Fruit fly (Drosophila melanogaster) whole organism, embryonic: Measurements from ENCODE around the gene Rpn1.

Experiments
- Abd-B ChIP-seq: fragments of 200-800 bp; sonication (Bioruptor generic); optimal IDR thresholded peaks from 2 replicates; lab custom pipeline; 2018; ENCODE audit warnings: missing biosample characterization, mild to moderate bottlenecking, missing genetic modification characterization, moderate library complexity
- Asciz ChIP-seq: fragments of 200-800 bp; sonication (Bioruptor generic); optimal IDR thresholded peaks from 2 replicates; lab custom pipeline; 2017; ENCODE audit warnings: missing biosample characterization, mild to moderate bottlenecking, missing genetic modification characterization, missing genetic modification reagents
- CG10979 ChIP-seq: fragments of 200-800 bp; sonication (Bioruptor generic); optimal IDR thresholded peaks from 2 replicates; lab custom pipeline; 2018; ENCODE audit warnings: missing biosample characterization, mild to moderate bottlenecking, missing genetic modification characterization, moderate library complexity
- CG11247 ChIP-seq: fragments of 200-800 bp; sonication (Bioruptor generic); IDR thresholded peaks from 2 replicates; pipeline ENCODE4 v1.3.6; 2022; ENCODE audit warnings: missing biosample characterization, missing genetic modification characterization
- CG11695 ChIP-seq: fragments of 200-800 bp; sonication (Bioruptor generic); IDR thresholded peaks from 3 replicates; pipeline ENCODE4 v1.3.6; 2022; ENCODE audit warnings: missing biosample characterization, missing genetic modification characterization
- CG18476 ChIP-seq: fragments of 200-800 bp; sonication (Bioruptor generic); optimal IDR thresholded peaks from 2 replicates; lab custom pipeline; 2016; ENCODE audit warnings: missing biosample characterization, mild to moderate bottlenecking, missing genetic modification characterization
- CG2875 ChIP-seq: fragments of 200-800 bp; sonication (Bioruptor generic); optimal IDR thresholded peaks from 2 replicates; lab custom pipeline; 2017; ENCODE audit warnings: missing biosample characterization, mild to moderate bottlenecking, missing genetic modification characterization, missing genetic modification reagents
- CG32767 ChIP-seq: fragments of 200-800 bp; sonication (Bioruptor generic); IDR thresholded peaks from 2 replicates; pipeline ENCODE4 v1.3.6; 2022; ENCODE audit warnings: missing biosample characterization, missing genetic modification characterization
- CG4282 ChIP-seq: fragments of 200-800 bp; sonication (Bioruptor generic); optimal IDR thresholded peaks from 2 replicates; lab custom pipeline; 2016; ENCODE audit warnings: missing biosample characterization, missing genetic modification characterization
- CG4360 ChIP-seq: fragments of 200-800 bp; sonication (Bioruptor generic); IDR thresholded peaks from 2 replicates; pipeline ENCODE4 v1.3.6; 2022; ENCODE audit warnings: missing biosample characterization, missing genetic modification characterization
- CG4424 ChIP-seq: fragments of 200-800 bp; sonication (Bioruptor generic); optimal IDR thresholded peaks from 3 replicates; lab custom pipeline; 2016; ENCODE audit warnings: missing biosample characterization, missing genetic modification characterization
- CG6175 ChIP-seq: fragments of 200-800 bp; sonication (Bioruptor generic); IDR thresholded peaks from 3 replicates; pipeline ENCODE4 v1.3.6; 2022; ENCODE audit warnings: missing biosample characterization, missing genetic modification characterization
- CG6683 ChIP-seq: fragments of 200-800 bp; sonication (Bioruptor generic); optimal IDR thresholded peaks from 2 replicates; lab custom pipeline; 2017; ENCODE audit warnings: missing biosample characterization, mild to moderate bottlenecking, missing genetic modification characterization, missing genetic modification reagents
- CG6791 ChIP-seq: fragments of 200-800 bp; sonication (Bioruptor generic); IDR thresholded peaks from 3 replicates; pipeline ENCODE4 v1.3.6; 2022; ENCODE audit warnings: missing biosample characterization, missing genetic modification characterization; ENCODE audit not compliant: partially characterized antibody
- CG7786 ChIP-seq: fragments of 200-800 bp; sonication (Bioruptor generic); optimal IDR thresholded peaks from 2 replicates; lab custom pipeline; 2016; ENCODE audit warnings: missing biosample characterization, missing genetic modification characterization
- CG8089 ChIP-seq: fragments of 200-800 bp; sonication (Bioruptor generic); optimal IDR thresholded peaks from 3 replicates; lab custom pipeline; 2016; ENCODE audit warnings: missing biosample characterization, missing genetic modification characterization
- CG9215 ChIP-seq: fragments of 200-800 bp; sonication (Bioruptor generic); IDR thresholded peaks from 2 replicates; pipeline ENCODE4 v1.3.6; 2022; ENCODE audit warnings: missing biosample characterization, missing genetic modification characterization
- D19A ChIP-seq: fragments of 200-800 bp; optimal IDR thresholded peaks from 3 replicates; lab custom pipeline; 2019; ENCODE audit warnings: missing biosample characterization, mild to moderate bottlenecking, missing genetic modification characterization, moderate library complexity
- Dfd ChIP-seq, 2 experiments: fragments of >200 bp; optimal IDR thresholded peaks; 2 replicates each; lab custom pipeline; 2017; ENCODE audit warnings: missing biosample characterization in 2 of 2, missing genetic modification characterization in 2 of 2
- Dll ChIP-seq: fragments of 200-800 bp; sonication (Bioruptor generic); IDR thresholded peaks from 4 replicates; pipeline ENCODE4 v1.3.6; 2022; ENCODE audit warnings: missing biosample characterization, missing genetic modification characterization; ENCODE audit not compliant: partially characterized antibody
- GATAe ChIP-seq: fragments of 200-800 bp; sonication (Bioruptor generic); conservative IDR thresholded peaks from 2 replicates; pipeline ENCODE4 v1.3.6; 2022; ENCODE audit warnings: missing biosample characterization, missing genetic modification characterization
- Gsc ChIP-seq: fragments of 200-800 bp; sonication (Bioruptor generic); IDR thresholded peaks from 2 replicates; pipeline ENCODE4 v1.3.6; 2022; ENCODE audit warnings: missing biosample characterization, missing genetic modification characterization
- Max ChIP-seq: fragments of 200-800 bp; sonication (Bioruptor generic); optimal IDR thresholded peaks from 2 replicates; lab custom pipeline; 2016; ENCODE audit warnings: missing biosample characterization, mild to moderate bottlenecking, missing genetic modification characterization
- Meics ChIP-seq: fragments of 200-800 bp; sonication (Bioruptor generic); optimal IDR thresholded peaks from 2 replicates; lab custom pipeline; 2017; ENCODE audit warnings: missing biosample characterization, mild to moderate bottlenecking, missing genetic modification characterization
- NK7.1 ChIP-seq: fragments of 200-800 bp; sonication (Bioruptor generic); optimal IDR thresholded peaks from 3 replicates; lab custom pipeline; 2016; ENCODE audit warnings: missing biosample characterization, missing genetic modification characterization
- Nf-YA ChIP-seq: fragments of 200-800 bp; sonication (Bioruptor generic); IDR thresholded peaks from 2 replicates; pipeline ENCODE4 v1.3.6; 2022; ENCODE audit warnings: missing biosample characterization, missing genetic modification characterization
- Tbp ChIP-seq: fragments of >200 bp; optimal IDR thresholded peaks from 2 replicates; lab custom pipeline; 2018; ENCODE audit warnings: missing biosample characterization, missing genetic modification characterization
- bsh ChIP-seq, 2 experiments: fragments of 200-800 bp; sonication (Bioruptor generic); optimal IDR thresholded peaks; 2 replicates each; lab custom pipeline; 2017 to 2018; ENCODE audit warnings: mild to moderate bottlenecking in 2 of 2, missing biosample characterization in 2 of 2, missing genetic modification characterization in 2 of 2, moderate library complexity in 1 of 2
- btn ChIP-seq: fragments of 200-800 bp; sonication (Bioruptor generic); optimal IDR thresholded peaks from 2 replicates; lab custom pipeline; 2016; ENCODE audit warnings: missing biosample characterization, missing genetic modification characterization
- chinmo ChIP-seq: fragments of 200-800 bp; sonication (Bioruptor generic); IDR thresholded peaks from 4 replicates; pipeline ENCODE4 v1.3.6; 2022; ENCODE audit warnings: missing biosample characterization, missing genetic modification characterization; ENCODE audit not compliant: partially characterized antibody
- crp ChIP-seq, 2 experiments: fragments of 200-800 bp; sonication (Bioruptor generic); optimal IDR thresholded peaks; 2 replicates in 1 of 2; 3 replicates in 1 of 2; lab custom pipeline; 2017; ENCODE audit warnings: missing biosample characterization in 2 of 2, missing genetic modification characterization in 2 of 2, mild to moderate bottlenecking in 1 of 2, moderate library complexity in 1 of 2
- da ChIP-seq: fragments of 200-800 bp; sonication (Bioruptor generic); optimal IDR thresholded peaks from 2 replicates; lab custom pipeline; 2016; ENCODE audit warnings: missing biosample characterization, missing genetic modification characterization
- dimm ChIP-seq: fragments of 200-800 bp; sonication (Bioruptor generic); IDR thresholded peaks from 2 replicates; pipeline ENCODE4 v1.3.6; 2022; ENCODE audit warnings: missing biosample characterization, missing genetic modification characterization
- emc ChIP-seq: fragments of 200-800 bp; sonication (Bioruptor generic); optimal IDR thresholded peaks from 2 replicates; lab custom pipeline; 2016; ENCODE audit warnings: missing biosample characterization, missing genetic modification characterization
- ewg ChIP-seq: fragments of 200-800 bp; sonication (Bioruptor generic); optimal IDR thresholded peaks from 3 replicates; lab custom pipeline; 2017; ENCODE audit warnings: mild to moderate bottlenecking, missing biosample characterization, missing genetic modification reagents, missing genetic modification characterization
- exex ChIP-seq: fragments of 200-800 bp; sonication (Bioruptor generic); optimal IDR thresholded peaks from 4 replicates; lab custom pipeline; 2018; ENCODE audit warnings: missing biosample characterization, mild to moderate bottlenecking, missing genetic modification characterization, moderate library complexity
- kay ChIP-seq: fragments of 200-800 bp; sonication (Bioruptor generic); optimal IDR thresholded peaks from 2 replicates; lab custom pipeline; 2016; ENCODE audit warnings: missing biosample characterization, missing genetic modification characterization
- kni ChIP-seq: fragments of 200-800 bp; sonication (Bioruptor generic); optimal IDR thresholded peaks from 3 replicates; lab custom pipeline; 2017; ENCODE audit warnings: mild to moderate bottlenecking, missing biosample characterization, missing genetic modification reagents, missing genetic modification characterization
- knrl ChIP-seq: fragments of 200-800 bp; sonication (Bioruptor generic); IDR thresholded peaks from 3 replicates; pipeline ENCODE4 v1.3.6; 2022; ENCODE audit warnings: missing biosample characterization, missing genetic modification characterization; ENCODE audit not compliant: partially characterized antibody
- mirr ChIP-seq: fragments of 200-800 bp; sonication (Bioruptor generic); optimal IDR thresholded peaks from 3 replicates; lab custom pipeline; 2018; ENCODE audit warnings: missing biosample characterization, mild to moderate bottlenecking, missing genetic modification characterization
- org-1 ChIP-seq: fragments of 200-800 bp; sonication (Bioruptor generic); optimal IDR thresholded peaks from 2 replicates; lab custom pipeline; 2017; ENCODE audit warnings: missing biosample characterization, missing genetic modification characterization
- pros ChIP-seq: fragments of 200-800 bp; sonication (Bioruptor generic); optimal IDR thresholded peaks from 3 replicates; lab custom pipeline; 2019; ENCODE audit warnings: missing biosample characterization, mild to moderate bottlenecking, missing genetic modification characterization, moderate library complexity
- pum ChIP-seq: fragments of 200-800 bp; sonication (Bioruptor generic); optimal IDR thresholded peaks from 2 replicates; lab custom pipeline; 2016; ENCODE audit warnings: missing biosample characterization, missing genetic modification characterization
- pzg ChIP-seq: fragments of 200-800 bp; sonication (Bioruptor generic); optimal IDR thresholded peaks from 3 replicates; lab custom pipeline; 2018; ENCODE audit warnings: missing biosample characterization, mild to moderate bottlenecking, missing genetic modification characterization, moderate library complexity
- sim ChIP-seq: fragments of 200-800 bp; sonication (Bioruptor generic); IDR thresholded peaks from 2 replicates; pipeline ENCODE4 v1.3.6; 2022; ENCODE audit warnings: missing biosample characterization, missing genetic modification characterization
- stwl ChIP-seq: fragments of 200-800 bp; sonication (Bioruptor generic); optimal IDR thresholded peaks from 3 replicates; lab custom pipeline; 2018; ENCODE audit warnings: missing biosample characterization, mild to moderate bottlenecking, missing genetic modification characterization, moderate library complexity
- sug ChIP-seq: fragments of 200-800 bp; optimal IDR thresholded peaks from 2 replicates; lab custom pipeline; 2019; ENCODE audit warnings: missing biosample characterization, mild to moderate bottlenecking, missing genetic modification characterization, moderate library complexity
- tna ChIP-seq: fragments of 200-800 bp; sonication (Bioruptor generic); IDR thresholded peaks from 2 replicates; pipeline ENCODE4 v1.3.6; 2022; ENCODE audit warnings: missing biosample characterization, missing genetic modification characterization; ENCODE audit not compliant: partially characterized antibody
- unpg ChIP-seq: fragments of 200-800 bp; sonication (Bioruptor generic); optimal IDR thresholded peaks from 3 replicates; lab custom pipeline; 2018; ENCODE audit warnings: missing biosample characterization, mild to moderate bottlenecking, missing genetic modification characterization, moderate library complexity
- yki ChIP-seq: fragments of >200 bp; optimal IDR thresholded peaks from 3 replicates; lab custom pipeline; 2018

Rpn1 gene

dm6 chr3L:19928435-19929011 is 13.7 kb downstream of the Rpn1 start, which contains the start of the genes CG8004 and RhoGDI (continued):
- no peak for TF ChIP-seq org-1 (GFP tag; lab: Kevin White, UChicago)
- TF ChIP-seq sim (GFP tag; lab: Robert Waterston, UW) = no peak
- peak; percentile 74 for TF ChIP-seq CG7786 (GFP tag; lab: Kevin White, UChicago)
- TF ChIP-seq Max = peak; percentile 68
- TF ChIP-seq dimm (GFP tag; lab: Robert Waterston, UW) = no peak
- no peak for TF ChIP-seq Dfd (GFP tag; optimal IDR thresholded peaks at IDR 0.05; lab: Kevin White, UChicago)
- no peak for TF ChIP-seq kni (GFP tag; lab: Kevin White, UChicago)
- no peak for TF ChIP-seq knrl (GFP tag; lab: Robert Waterston, UW)
- TF ChIP-seq CG4424 (GFP tag; lab: Kevin White, UChicago) = peak; percentile 57
- TF ChIP-seq tna (GFP tag; lab: Robert Waterston, UW) = no peak
- peak; percentile 74 to 94 for TF ChIP-seq crp (GFP tag; optimal IDR thresholded peaks at IDR 0.05; lab: Kevin White, UChicago)
- peak; percentile 40 for TF ChIP-seq CG10979 (tag; lab: Kevin White, UChicago)
- peak; percentile 38; the same call in 1 of the 2 replicates for TF ChIP-seq CG11247
- peak; percentile 65 for TF ChIP-seq kay (GFP tag; lab: Kevin White, UChicago)
- TF ChIP-seq pros (GFP tag; lab: Kevin White, UChicago) = no peak
- no peak; the same call in 3 of the 4 replicates for TF ChIP-seq Dll (GFP tag; lab: Robert Waterston, UW)
- TF ChIP-seq CG6175 (GFP tag; lab: Robert Waterston, UW) = no peak
- TF ChIP-seq chinmo (GFP tag; lab: Robert Waterston, UW) = no peak
- TF ChIP-seq btn (GFP tag; lab: Kevin White, UChicago) = no peak
- no peak for TF ChIP-seq da (GFP tag; lab: Kevin White, UChicago)
- TF ChIP-seq NK7.1 (GFP tag; lab: Kevin White, UChicago) = no peak
- TF ChIP-seq unpg (GFP tag; lab: Kevin White, UChicago) = peak; percentile 68
- TF ChIP-seq CG6683 = no peak
- no peak for TF ChIP-seq yki (lab: Kevin White, UChicago)
- peak; percentile 61 for TF ChIP-seq pum (GFP tag; lab: Kevin White, UChicago)
- TF ChIP-seq D19A (tag; lab: Kevin White, UChicago) = peak; percentile 16
- TF ChIP-seq CG11695 (GFP tag; lab: Robert Waterston, UW) = peak; percentile 27; the same call in 1 of the 3 replicates
- peak; percentile 62 for TF ChIP-seq sug (tag; lab: Kevin White, UChicago)
- no peak for TF ChIP-seq GATAe (GFP tag; lab: Robert Waterston, UW)
- peak; percentile 27 for TF ChIP-seq CG8089
- TF ChIP-seq Abd-B (GFP tag; lab: Kevin White, UChicago) = peak; percentile 62
- TF ChIP-seq bsh (GFP tag; optimal IDR thresholded peaks at IDR 0.05; lab: Kevin White, UChicago) = peak in 1 of 2 experiments; percentile 54
- TF ChIP-seq ewg (GFP tag; lab: Kevin White, UChicago) = no peak
- no peak for TF ChIP-seq mirr
- TF ChIP-seq CG4282 = peak; percentile 52
- peak; percentile 70 for TF ChIP-seq stwl
- peak; percentile 41; the same call in 1 of the 3 replicates for TF ChIP-seq CG6791 (GFP tag; lab: Robert Waterston, UW)
- TF ChIP-seq CG2875 (GFP tag; lab: Kevin White, UChicago) = no peak
- no peak for TF ChIP-seq Asciz (GFP tag; lab: Kevin White, UChicago)
- no peak for TF ChIP-seq Nf-YA (GFP tag; lab: Robert Waterston, UW)
- TF ChIP-seq CG32767 = no peak
- peak; percentile 0 for TF ChIP-seq emc (GFP tag; lab: Kevin White, UChicago)
- no peak for TF ChIP-seq exex
- no peak for TF ChIP-seq Gsc (GFP tag; lab: Robert Waterston, UW)
- TF ChIP-seq Tbp (GFP tag; lab: Kevin White, UChicago) = no peak
- peak; percentile 84 for TF ChIP-seq pzg (GFP tag; lab: Kevin White, UChicago)
- peak; percentile 47 for TF ChIP-seq CG9215 (GFP tag; lab: Robert Waterston, UW)
- TF ChIP-seq CG4360 (GFP tag; lab: Robert Waterston, UW) = 0 out of 2 replicates have a peak, but pooled peaks have one; percentile 18
- peak; percentile 49 for TF ChIP-seq Meics (GFP tag; lab: Kevin White, UChicago)
- TF ChIP-seq CG18476 (GFP tag; lab: Kevin White, UChicago) = peak; percentile 74
